Worm (Caenorhabditis elegans): ENCODE measurements around the gene fbxa-5.
"Not testable (repeated sequence)": the region's sequence is repeated elsewhere in the genome, so short reads cannot be mapped to it uniquely, and the experiment has no call there.

fbxa-5 gene

DNA sequence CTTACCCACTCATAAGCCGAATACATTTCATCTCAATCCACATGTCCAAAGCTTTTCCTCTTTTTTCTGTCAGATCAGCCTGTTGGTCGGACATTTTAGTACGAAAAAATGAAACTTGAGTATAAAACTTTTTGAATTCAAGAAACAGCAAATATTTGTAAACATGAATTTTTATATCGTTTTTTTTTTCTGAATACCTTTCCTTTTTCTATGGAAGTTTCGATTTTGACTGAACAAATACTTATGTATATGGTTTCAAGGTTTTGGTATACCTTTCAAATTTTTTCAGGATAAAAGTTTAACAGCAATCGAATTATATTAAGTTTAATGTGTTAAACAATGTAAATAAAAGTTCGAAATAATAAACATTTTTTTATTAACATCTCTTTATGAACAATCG lies at the start of gene fbxa-5:
fbxa-5 (minus strand) TSS at position 101 of the 400 bp plus-strand sequence.
- no peak for TF ChIP-seq unc-62 (GFP tag; optimal IDR thresholded peaks at IDR 0.05)

DNA sequence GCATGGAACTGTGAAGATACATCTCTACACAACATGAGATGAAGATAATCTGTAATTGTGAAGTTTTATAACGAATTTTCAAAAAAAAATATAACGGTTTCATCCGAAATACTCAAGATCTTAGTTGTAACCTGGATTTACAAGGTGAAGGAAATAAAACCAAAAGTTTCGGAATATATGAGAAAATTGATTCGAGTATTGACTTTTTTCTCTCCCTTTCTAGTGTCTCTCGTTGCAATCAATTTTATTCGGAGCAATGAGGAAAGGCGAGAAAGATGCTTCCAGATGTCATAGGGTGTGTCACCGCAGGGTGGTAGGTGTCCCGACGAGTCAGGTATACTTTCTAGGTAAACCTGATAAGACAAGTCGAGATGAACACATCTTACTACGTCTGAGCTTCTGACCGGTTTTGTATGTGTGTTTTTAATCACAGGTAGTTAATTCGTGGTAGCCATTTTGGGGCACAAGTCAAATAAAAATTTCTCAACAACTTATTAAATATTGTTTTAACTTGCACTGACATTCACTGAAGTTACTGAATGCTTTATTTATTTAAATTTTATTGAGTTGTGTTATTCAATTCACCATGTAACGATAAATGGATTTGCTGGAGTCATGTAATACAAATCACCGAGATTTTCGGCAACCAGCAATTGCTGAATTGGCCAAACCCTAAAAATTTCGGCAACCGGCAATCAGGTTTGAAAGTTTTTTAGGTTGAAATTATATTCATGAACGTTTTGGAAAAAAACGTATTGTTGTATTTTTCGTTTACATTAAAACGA lies 48.3 kb upstream of the fbxa-5 start, which contains the start of gene pals-20:
pals-20 (minus strand) TSS at position 51 of the 785 bp plus-strand sequence.
- no peak for TF ChIP-seq unc-62 (GFP tag; optimal IDR thresholded peaks at IDR 0.05)

DNA sequence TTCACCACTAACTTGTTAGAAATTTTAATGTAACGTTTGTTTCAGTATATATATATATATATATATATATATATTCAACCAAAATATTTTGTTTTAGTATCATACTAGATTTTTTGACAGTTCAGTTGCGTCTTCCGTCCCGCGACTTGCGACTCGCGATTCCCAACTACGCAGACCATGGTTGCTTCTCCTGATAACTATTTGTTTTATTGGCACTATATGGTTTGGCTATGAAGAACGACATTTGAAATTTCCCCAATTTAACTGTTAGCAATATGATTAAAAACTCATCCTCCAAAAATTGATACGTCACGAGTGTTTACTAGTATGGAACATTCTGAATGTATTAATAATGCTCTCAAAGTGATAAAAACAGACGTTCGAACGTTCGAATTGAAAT lies 44.6 kb upstream of the fbxa-5 start:
- no peak for TF ChIP-seq unc-62 (GFP tag; optimal IDR thresholded peaks at IDR 0.05)

DNA sequence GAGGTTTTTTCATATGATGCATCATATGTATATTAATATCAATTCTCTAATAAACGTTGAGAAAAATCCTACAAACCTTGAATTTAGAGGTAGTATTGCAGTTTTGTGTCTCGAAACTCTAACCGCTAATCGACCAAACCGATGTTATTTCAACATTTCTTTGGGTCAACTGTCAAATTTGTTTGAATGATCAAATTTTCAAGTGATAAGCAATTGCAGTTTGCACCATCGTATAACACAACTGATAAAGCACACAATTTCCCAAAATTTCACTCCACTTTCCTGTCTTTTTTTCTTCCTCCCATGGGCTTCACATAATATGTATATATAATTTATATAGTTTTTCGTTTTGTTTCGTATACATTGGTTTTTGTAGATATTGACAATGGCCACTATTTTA lies 44.0 kb upstream of the fbxa-5 start, which contains the start of the genes fbxa-138 and Y82E9BR.5:
fbxa-138 (minus strand) TSS at position 161 of the 400 bp plus-strand sequence.
Y82E9BR.5 (plus strand) TSS at position 279 of the 400 bp plus-strand sequence.
- no peak for TF ChIP-seq unc-62 (GFP tag; optimal IDR thresholded peaks at IDR 0.05)

DNA sequence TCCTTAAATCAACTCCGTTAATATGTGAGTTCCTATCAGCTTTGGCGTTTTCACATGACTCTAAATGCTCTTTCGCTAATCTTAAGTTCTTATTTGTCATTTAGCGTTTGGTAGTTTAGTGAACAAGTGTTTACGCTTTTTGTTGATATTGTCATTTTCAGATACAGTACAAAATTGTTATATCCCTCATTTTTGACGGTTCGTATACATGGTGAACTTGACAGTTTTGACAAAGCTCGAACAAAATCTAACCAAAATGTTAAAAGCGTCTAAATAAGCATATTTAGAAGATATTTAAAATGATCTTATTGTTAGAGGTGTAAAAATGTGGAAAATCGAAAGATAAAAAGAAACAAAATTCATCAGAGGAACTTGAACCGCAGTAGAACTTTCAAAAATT lies 43.3 kb upstream of the fbxa-5 start:
- TF ChIP-seq unc-62 (GFP tag; optimal IDR thresholded peaks at IDR 0.05) = no peak

DNA sequence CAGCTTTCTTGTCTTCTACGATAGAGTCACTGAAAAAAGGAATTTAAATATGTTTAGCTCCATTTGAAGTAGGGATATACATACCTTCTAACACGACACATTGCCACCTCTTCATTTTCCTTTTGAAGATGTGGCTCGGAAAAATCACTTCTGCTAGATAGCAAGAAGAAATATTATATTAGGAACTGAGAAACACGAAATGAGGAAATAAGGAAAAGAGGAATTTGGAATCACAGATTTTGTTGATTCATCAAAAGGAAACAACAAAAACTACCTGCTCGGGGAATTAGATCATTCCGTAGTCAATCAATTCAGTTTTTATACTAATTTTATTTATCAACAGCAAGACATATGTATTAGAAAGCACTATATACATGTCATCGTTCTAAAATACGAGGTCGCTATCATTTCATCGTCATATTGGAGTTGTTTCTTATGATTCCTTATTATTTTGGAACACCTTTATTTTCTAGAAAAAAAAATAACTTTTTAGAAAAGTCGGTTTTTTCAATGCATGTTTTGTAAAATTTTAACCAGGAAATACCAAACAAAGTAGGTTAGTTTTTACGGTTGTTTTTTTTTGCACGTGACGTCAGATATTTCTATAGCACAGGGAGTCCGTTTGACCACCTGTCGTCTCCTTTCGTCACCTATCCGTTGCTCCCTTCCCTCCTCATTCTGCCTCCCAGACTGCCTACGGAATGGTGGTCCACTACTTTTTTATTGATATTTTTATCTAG lies 40.6 kb upstream of the fbxa-5 start, which contains the start of the genes pals-21 and Y82E9BR.6:
pals-21 (minus strand) TSS at position 101 of the 740 bp plus-strand sequence.
Y82E9BR.6 (plus strand) TSS at position 690 of the 740 bp plus-strand sequence.
- TF ChIP-seq unc-62 (GFP tag; optimal IDR thresholded peaks at IDR 0.05) = no peak

DNA sequence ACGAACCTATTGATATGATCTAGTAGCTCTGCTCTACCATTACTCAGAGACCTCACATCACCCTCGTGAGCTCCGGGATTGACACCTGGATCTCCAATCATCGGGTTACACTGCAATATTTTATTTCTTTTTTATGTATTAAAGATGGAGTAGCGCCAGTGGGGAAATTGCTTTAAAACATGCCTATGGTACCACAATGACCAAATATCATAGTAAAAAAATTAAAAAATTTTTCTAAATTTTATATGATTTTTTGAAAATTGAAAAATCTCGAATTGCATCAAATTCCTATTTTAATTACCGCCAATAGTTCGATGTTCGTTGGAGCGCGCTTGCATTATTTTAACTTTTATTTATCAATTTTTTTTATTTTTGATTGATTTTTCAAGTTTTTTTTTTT lies 37.8 kb upstream of the fbxa-5 start, which contains the start of gene pals-40:
pals-40 (minus strand) TSS at position 101 of the 400 bp plus-strand sequence.
- not testable (repeated sequence) for TF ChIP-seq unc-62 (GFP tag; optimal IDR thresholded peaks at IDR 0.05)

DNA sequence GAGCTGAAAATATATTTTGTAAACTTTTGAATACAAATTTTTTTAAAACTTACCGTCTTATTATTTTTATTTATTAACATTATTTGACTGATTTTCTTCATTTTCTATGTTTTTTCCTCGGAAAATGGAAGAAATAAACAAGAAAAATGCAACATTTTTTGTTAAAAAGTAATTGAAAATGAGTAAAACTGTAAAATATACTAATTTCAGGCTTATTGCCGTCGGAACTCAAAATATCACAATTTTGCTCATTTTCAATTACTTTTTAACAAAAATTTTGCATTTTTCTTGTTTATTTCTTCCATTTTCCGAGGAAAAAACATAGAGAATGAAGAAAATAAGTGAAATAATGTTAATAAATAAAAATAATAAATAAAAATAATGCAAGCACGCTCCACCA lies 35.4 kb upstream of the fbxa-5 start, which contains the start of gene Y82E9BR.10:
Y82E9BR.10 (minus strand) TSS at position 101 of the 400 bp plus-strand sequence.
- not testable (repeated sequence) for TF ChIP-seq unc-62 (GFP tag; optimal IDR thresholded peaks at IDR 0.05)

DNA sequence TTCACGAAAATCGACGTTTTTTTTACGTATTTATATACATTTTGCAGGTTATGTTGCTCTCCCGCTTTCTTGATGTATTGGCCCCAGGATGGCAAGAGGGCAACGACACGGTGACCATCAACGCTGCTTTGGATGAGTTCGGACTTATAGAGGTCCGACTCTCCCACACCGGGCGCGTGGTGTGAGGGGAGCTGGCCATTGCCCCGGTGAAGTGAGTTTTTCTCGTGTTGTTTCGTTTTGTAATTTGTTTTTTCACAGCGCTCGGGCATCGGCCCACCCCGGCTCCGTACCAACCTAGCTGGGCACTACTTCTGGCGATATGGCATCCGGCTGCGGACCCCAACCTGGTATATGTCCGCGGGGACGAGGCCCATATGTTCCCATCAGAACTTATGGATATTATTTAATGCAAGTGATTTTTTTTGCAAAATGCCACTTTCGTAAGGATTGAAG lies 34.2 kb upstream of the fbxa-5 start, which contains the start of gene Y82E9BR.20:
Y82E9BR.20 (plus strand) TSS at position 51 of the 453 bp plus-strand sequence.
- no peak for TF ChIP-seq unc-62 (GFP tag; optimal IDR thresholded peaks at IDR 0.05)

DNA sequence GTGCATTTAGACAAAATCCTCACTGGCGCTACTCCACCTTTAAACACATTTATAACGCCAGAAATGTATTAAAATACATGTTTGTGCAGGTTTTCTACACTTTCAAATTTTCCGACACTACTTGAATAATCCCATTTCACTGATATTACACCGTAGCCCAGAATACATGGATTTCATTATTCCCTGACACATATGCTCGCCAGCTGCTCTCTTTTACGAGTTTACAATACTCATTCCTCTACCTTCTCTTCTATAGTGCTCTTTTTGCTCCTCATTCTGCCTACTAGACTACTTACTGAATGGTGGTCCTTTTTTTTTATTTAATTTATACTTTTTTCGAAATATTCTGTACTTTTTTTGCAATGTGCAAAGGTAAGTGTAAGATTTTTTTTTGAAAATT lies 32.4 kb upstream of the fbxa-5 start:
- TF ChIP-seq unc-62 (GFP tag; optimal IDR thresholded peaks at IDR 0.05) = no peak

DNA sequence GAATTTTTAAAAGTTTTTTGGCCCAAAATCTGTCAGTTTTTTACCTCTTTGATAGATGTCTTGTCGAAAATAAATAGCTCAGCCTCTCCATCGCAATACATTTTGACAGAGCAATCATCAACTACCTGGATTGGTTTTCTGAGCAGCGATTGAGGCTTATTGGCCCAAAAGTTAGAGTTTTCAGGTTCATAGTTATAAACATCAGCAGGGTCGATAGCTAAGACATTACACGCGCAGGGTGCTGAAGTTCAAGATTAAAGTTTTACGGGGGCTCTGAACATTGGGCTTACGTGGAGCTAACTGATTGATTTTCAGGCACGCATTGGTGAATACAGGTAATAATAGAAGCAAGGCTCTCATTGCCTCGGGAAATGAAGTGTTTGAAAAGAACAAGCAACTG lies 19.5 kb upstream of the fbxa-5 start, which contains the start of gene Y82E9BR.9:
Y82E9BR.9 (minus strand) TSS at position 101 of the 400 bp plus-strand sequence.
- TF ChIP-seq unc-62 (GFP tag; optimal IDR thresholded peaks at IDR 0.05) = no peak

DNA sequence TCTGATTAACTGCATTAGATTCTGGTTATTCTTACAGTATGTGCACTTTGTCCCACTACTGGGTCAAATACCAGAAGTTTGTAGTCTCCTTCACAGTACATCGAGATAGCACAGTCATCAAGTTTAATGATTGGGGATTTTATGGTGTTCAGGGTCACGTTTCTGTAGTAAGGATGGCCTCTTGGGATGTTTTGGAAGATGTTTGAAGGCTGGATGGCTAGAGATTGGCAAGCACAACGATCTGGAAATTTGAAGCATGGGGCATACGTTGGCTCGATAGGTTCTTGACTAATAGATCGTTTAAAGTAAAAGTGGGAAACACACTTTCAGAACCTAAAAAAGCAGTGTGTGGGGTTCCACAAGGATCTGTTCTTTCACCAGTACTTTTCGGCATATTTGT lies 17.8 kb upstream of the fbxa-5 start, which contains the start of gene Y82E9BR.8:
Y82E9BR.8 (minus strand) TSS at position 101 of the 400 bp plus-strand sequence.
- TF ChIP-seq unc-62 (GFP tag; optimal IDR thresholded peaks at IDR 0.05) = not testable (repeated sequence)

DNA sequence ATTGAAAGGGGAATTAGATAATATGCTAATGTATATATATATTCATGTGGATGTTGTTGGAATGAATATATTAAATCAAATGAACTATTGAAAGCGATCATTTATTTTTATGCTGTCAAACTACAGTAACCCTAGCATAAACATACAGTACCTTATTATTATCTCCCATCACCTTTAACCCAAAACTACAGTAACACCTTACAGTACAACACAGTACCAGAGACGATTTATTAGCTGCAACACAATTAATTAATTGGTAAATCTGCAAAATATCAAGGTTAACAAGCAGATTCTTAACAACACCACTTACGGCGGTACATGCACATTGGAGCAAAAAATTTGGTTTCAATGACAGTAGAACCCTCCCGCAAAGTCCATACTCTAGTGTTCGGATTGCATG lies 15.2 kb upstream of the fbxa-5 start, which contains the start of gene Y82E9BL.1:
Y82E9BL.1 (minus strand) TSS at position 101 of the 400 bp plus-strand sequence.
- no peak for TF ChIP-seq unc-62 (GFP tag; optimal IDR thresholded peaks at IDR 0.05)

DNA sequence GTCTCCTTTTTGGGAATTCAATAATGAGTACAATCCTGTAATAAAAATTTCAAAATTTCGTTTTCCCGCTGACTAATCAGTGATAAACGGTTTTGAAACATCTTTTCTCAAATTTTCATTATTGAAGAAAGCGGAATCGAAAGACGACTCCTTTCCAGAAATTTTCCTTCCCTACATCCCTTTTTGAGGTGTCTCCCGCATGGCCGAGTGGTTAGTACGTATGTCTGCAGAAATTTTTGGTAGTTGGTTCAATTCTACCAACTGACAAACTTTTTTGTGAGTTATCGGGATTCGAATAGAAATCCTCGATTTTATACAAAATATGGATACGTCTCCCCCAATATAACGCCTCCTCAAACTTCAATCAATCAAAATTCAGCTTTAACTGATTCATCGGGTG lies 14.4 kb upstream of the fbxa-5 start:
- TF ChIP-seq unc-62 (GFP tag; optimal IDR thresholded peaks at IDR 0.05) = no peak

DNA sequence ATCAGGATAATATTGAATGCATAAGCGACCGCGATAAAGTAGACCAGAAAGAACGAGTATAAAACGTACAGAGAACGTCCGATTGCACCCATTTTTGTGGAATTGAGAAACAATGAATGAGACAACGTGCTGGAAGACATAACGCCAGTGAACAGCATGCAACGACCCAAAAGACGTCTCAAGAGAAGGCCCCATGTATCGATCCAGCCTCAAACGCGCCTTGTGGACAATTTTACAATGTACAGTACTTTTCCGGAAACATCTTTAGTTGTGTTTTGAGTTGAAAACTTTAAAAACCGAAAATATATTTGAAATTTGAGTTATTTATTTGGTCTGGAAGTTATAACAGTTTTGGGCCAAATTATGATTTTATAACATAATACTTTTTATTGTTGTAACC lies 10.6 kb upstream of the fbxa-5 start, which contains the start of gene Y82E9BL.3:
Y82E9BL.3 (minus strand) TSS at position 101 of the 400 bp plus-strand sequence.
- no peak for TF ChIP-seq unc-62 (GFP tag; optimal IDR thresholded peaks at IDR 0.05)

DNA sequence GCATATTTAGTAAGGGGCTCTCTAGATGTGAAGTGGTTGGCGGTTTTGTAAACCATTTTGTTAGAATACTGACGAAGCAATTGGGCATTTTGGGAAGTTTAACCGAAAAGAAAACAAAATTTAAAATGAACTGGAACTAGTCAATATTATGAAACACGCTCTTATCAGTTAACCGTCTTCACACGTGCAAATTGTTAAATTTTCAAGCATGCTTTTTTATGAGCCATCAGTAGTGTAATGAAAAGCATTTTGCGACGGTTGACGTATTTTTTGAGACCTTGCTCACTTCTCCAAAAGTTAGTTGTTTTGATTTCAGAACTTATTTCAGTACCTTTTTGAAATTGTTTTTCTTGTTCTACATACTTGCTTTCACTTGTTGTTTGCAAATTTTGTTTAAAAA lies 9.2 kb upstream of the fbxa-5 start, which contains the start of gene fbxa-25:
fbxa-25 (minus strand) TSS at position 138 of the 400 bp plus-strand sequence.
- no peak for TF ChIP-seq unc-62 (GFP tag; optimal IDR thresholded peaks at IDR 0.05)

Data from whole organism, dauer.